Worm (Caenorhabditis elegans): Measurements from ENCODE around the gene F22B5.6.

DNA sequence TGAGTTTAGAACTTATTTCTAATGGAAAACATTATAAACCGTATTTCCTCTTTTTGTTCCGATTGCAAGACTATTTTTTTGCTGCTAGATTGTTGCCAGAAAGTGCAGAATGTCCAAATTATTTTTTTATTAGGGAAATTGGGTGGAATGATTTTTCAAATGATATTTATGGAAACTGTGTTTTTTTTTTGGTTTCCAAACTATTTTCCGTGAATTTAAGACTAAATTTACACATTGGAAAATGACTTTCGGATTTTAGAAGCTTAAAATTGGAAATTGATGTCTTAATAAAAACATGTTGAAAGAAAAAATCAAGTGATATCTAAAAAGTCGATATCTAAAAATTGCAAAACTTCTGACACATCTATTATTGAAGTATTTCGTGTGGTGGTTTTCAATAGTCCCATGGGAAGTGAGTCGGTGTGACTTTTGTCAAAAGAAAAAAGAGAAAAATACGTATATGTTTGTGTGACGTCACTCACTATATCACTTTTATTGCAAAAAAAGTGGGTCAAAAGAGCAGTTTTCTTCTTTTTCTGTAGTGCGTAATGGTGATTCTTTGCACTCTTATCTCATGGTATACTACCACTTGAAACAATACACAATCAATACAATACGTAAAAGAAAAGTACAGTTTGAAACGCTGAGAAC lies 48.2 kb upstream of the F22B5.6 start:
- TF ChIP-seq ets-7 (tag; optimal IDR thresholded peaks at IDR 0.05) (no peak), sea-1 (GFP tag; conservative IDR thresholded peaks at IDR 0.05) (no peak)
